Fruit fly (Drosophila melanogaster) whole organism, embryonic: ENCODE results near the gene CG4313.

Experiments
- Atf6 ChIP-seq: fragments of 200-800 bp; sonication (Bioruptor generic); IDR thresholded peaks from 2 replicates; pipeline ENCODE4 v1.3.6; 2022; ENCODE audit warnings: missing biosample characterization, missing genetic modification characterization
- B-H2 ChIP-seq: fragments of 200-800 bp; sonication (Bioruptor generic); optimal IDR thresholded peaks from 2 replicates; lab custom pipeline; 2018; ENCODE audit warnings: missing biosample characterization, mild to moderate bottlenecking, missing genetic modification characterization
- Bgb ChIP-seq: fragments of 200-800 bp; sonication (Bioruptor generic); IDR thresholded peaks from 2 replicates; pipeline ENCODE4 v1.3.6; 2022; ENCODE audit warnings: missing biosample characterization, missing genetic modification characterization; ENCODE audit not compliant: partially characterized antibody
- CG10543 ChIP-seq: fragments of 200-800 bp; sonication (Bioruptor generic); optimal IDR thresholded peaks from 3 replicates; lab custom pipeline; 2017; ENCODE audit warnings: missing biosample characterization, mild to moderate bottlenecking, missing genetic modification characterization, moderate library complexity
- CG10654 ChIP-seq: fragments of 200-800 bp; sonication (Bioruptor generic); optimal IDR thresholded peaks from 2 replicates; lab custom pipeline; 2016; ENCODE audit warnings: missing biosample characterization, missing genetic modification characterization
- CG11504 ChIP-seq: fragments of 200-800 bp; sonication (Bioruptor generic); optimal IDR thresholded peaks from 3 replicates; lab custom pipeline; 2019; ENCODE audit warnings: missing biosample characterization, mild to moderate bottlenecking, missing genetic modification characterization, moderate library complexity
- CG12236 ChIP-seq: fragments of 200-800 bp; sonication (Bioruptor generic); optimal IDR thresholded peaks from 2 replicates; lab custom pipeline; 2016; ENCODE audit warnings: missing biosample characterization, missing genetic modification characterization
- CG13123 ChIP-seq: fragments of 200-800 bp; sonication (Bioruptor generic); optimal IDR thresholded peaks from 2 replicates; lab custom pipeline; 2016; ENCODE audit warnings: missing biosample characterization, missing genetic modification characterization
- CG13424 ChIP-seq: fragments of 200-800 bp; sonication (Bioruptor generic); optimal IDR thresholded peaks from 2 replicates; lab custom pipeline; 2019; ENCODE audit warnings: missing biosample characterization, mild to moderate bottlenecking, missing genetic modification characterization, moderate library complexity
- CG14050 ChIP-seq: fragments of 200-800 bp; sonication (Bioruptor generic); IDR thresholded peaks from 3 replicates; pipeline ENCODE4 v1.3.6; 2022; ENCODE audit warnings: missing biosample characterization, missing genetic modification characterization
- CG14965 ChIP-seq: fragments of 200-800 bp; sonication (Bioruptor generic); optimal IDR thresholded peaks from 2 replicates; lab custom pipeline; 2016; ENCODE audit warnings: missing biosample characterization, missing genetic modification characterization, borderline replicate concordance
- CG15269 ChIP-seq: fragments of 200-800 bp; sonication (Bioruptor generic); optimal IDR thresholded peaks from 2 replicates; lab custom pipeline; 2018; ENCODE audit warnings: missing biosample characterization, mild to moderate bottlenecking, missing genetic modification characterization, moderate library complexity
- CG17361 ChIP-seq: fragments of 200-800 bp; sonication (Bioruptor generic); IDR thresholded peaks from 3 replicates; pipeline ENCODE4 v1.3.6; 2022; ENCODE audit warnings: missing biosample characterization, missing genetic modification characterization
- CG18599 ChIP-seq: fragments of 200-800 bp; sonication (Bioruptor generic); optimal IDR thresholded peaks from 3 replicates; lab custom pipeline; 2017; ENCODE audit warnings: missing biosample characterization, missing genetic modification characterization, mild to moderate bottlenecking, moderate library complexity, missing genetic modification reagents
- CG18619 ChIP-seq: fragments of 200-800 bp; sonication (Bioruptor generic); optimal IDR thresholded peaks from 3 replicates; lab custom pipeline; 2017; ENCODE audit warnings: missing biosample characterization, mild to moderate bottlenecking, missing genetic modification characterization
- CG2116 ChIP-seq: fragments of 200-800 bp; sonication (Bioruptor generic); optimal IDR thresholded peaks from 3 replicates; lab custom pipeline; 2018; ENCODE audit warnings: missing biosample characterization, mild to moderate bottlenecking, missing genetic modification characterization
- CG31388 ChIP-seq: fragments of 200-800 bp; sonication (Bioruptor generic); optimal IDR thresholded peaks from 2 replicates; lab custom pipeline; 2016; ENCODE audit warnings: missing biosample characterization, missing genetic modification characterization
- CG4282 ChIP-seq: fragments of 200-800 bp; sonication (Bioruptor generic); optimal IDR thresholded peaks from 2 replicates; lab custom pipeline; 2016; ENCODE audit warnings: missing biosample characterization, missing genetic modification characterization
- CG4328 ChIP-seq: fragments of 200-800 bp; sonication (Bioruptor generic); optimal IDR thresholded peaks from 3 replicates; lab custom pipeline; 2017; ENCODE audit warnings: missing biosample characterization, missing genetic modification reagents, missing genetic modification characterization
- CG4707 ChIP-seq: fragments of 200-800 bp; sonication (Bioruptor generic); optimal IDR thresholded peaks from 2 replicates; lab custom pipeline; 2018; ENCODE audit warnings: missing biosample characterization, mild to moderate bottlenecking, missing genetic modification characterization, moderate library complexity
- CG4854 ChIP-seq: fragments of 200-800 bp; sonication (Bioruptor generic); optimal IDR thresholded peaks from 2 replicates; lab custom pipeline; 2016; ENCODE audit warnings: missing biosample characterization, missing genetic modification characterization, inconsistent platforms
- CG6791 ChIP-seq: fragments of 200-800 bp; sonication (Bioruptor generic); IDR thresholded peaks from 3 replicates; pipeline ENCODE4 v1.3.6; 2022; ENCODE audit warnings: missing biosample characterization, missing genetic modification characterization; ENCODE audit not compliant: partially characterized antibody
- CG7987 ChIP-seq: fragments of 200-800 bp; sonication (Bioruptor generic); optimal IDR thresholded peaks from 2 replicates; lab custom pipeline; 2018; ENCODE audit warnings: missing biosample characterization, mild to moderate bottlenecking, missing genetic modification characterization, moderate library complexity
- CG8290 ChIP-seq, 3 experiments: fragments of 200-800 bp; sonication (Bioruptor generic); optimal IDR thresholded peaks; 2 replicates each; lab custom pipeline; 2016 to 2019; ENCODE audit warnings: missing biosample characterization in 3 of 3, missing genetic modification characterization in 3 of 3, mild to moderate bottlenecking in 2 of 3, moderate library complexity in 1 of 3
- CG8359 ChIP-seq: fragments of 200-800 bp; sonication (Bioruptor generic); optimal IDR thresholded peaks from 2 replicates; lab custom pipeline; 2017; ENCODE audit warnings: missing biosample characterization, mild to moderate bottlenecking, missing genetic modification characterization, borderline replicate concordance
- CG8924 ChIP-seq: fragments of 200-800 bp; optimal IDR thresholded peaks from 3 replicates; lab custom pipeline; 2019; ENCODE audit warnings: missing biosample characterization, mild to moderate bottlenecking, missing genetic modification characterization, moderate library complexity
- CTCF ChIP-seq: fragments of 200-800 bp; sonication (Bioruptor generic); optimal IDR thresholded peaks from 2 replicates; lab custom pipeline; 2017; ENCODE audit warnings: missing biosample characterization, mild to moderate bottlenecking, missing genetic modification characterization, moderate library complexity
- D ChIP-seq, 2 experiments: fragments of 200-800 bp in 1 of 2; fragments of >200 bp in 1 of 2; sonication (Bioruptor generic) in 1 of 2; optimal IDR thresholded peaks; 2 replicates in 1 of 2; 3 replicates in 1 of 2; lab custom pipeline; 2017; ENCODE audit warnings: mild to moderate bottlenecking in 1 of 2, missing biosample characterization in 1 of 2, missing genetic modification characterization in 1 of 2, missing genetic modification reagents in 1 of 2
- Deaf1 ChIP-seq: fragments of 200-800 bp; optimal IDR thresholded peaks from 3 replicates; lab custom pipeline; 2019; ENCODE audit warnings: missing biosample characterization, mild to moderate bottlenecking, missing genetic modification characterization, moderate library complexity
- Dek ChIP-seq: fragments of 200-800 bp; sonication (Bioruptor generic); optimal IDR thresholded peaks from 3 replicates; lab custom pipeline; 2019; ENCODE audit warnings: missing biosample characterization, mild to moderate bottlenecking, missing genetic modification characterization, moderate library complexity
- Dp ChIP-seq: fragments of 200-800 bp; sonication (Bioruptor generic); optimal IDR thresholded peaks from 2 replicates; lab custom pipeline; 2018; ENCODE audit warnings: missing biosample characterization, mild to moderate bottlenecking, missing genetic modification characterization, moderate library complexity
- E2f2 ChIP-seq: fragments of 200-800 bp; sonication (Bioruptor generic); IDR thresholded peaks from 2 replicates; pipeline ENCODE4 v1.3.6; 2022; ENCODE audit warnings: missing biosample characterization, missing genetic modification characterization
- Hr39 ChIP-seq: fragments of >200 bp; optimal IDR thresholded peaks from 2 replicates; lab custom pipeline; 2017
- Lim3 ChIP-seq: fragments of 200-800 bp; sonication (Bioruptor generic); IDR thresholded peaks from 2 replicates; pipeline ENCODE4 v1.3.6; 2022; ENCODE audit warnings: missing biosample characterization, missing genetic modification characterization
- MTF-1 ChIP-seq: fragments of 200-800 bp; sonication (Bioruptor generic); optimal IDR thresholded peaks from 2 replicates; lab custom pipeline; 2018; ENCODE audit warnings: missing biosample characterization, mild to moderate bottlenecking, missing genetic modification characterization, borderline replicate concordance
- NC2α ChIP-seq: fragments of 200-800 bp; sonication (Bioruptor generic); optimal IDR thresholded peaks from 2 replicates; lab custom pipeline; 2016; ENCODE audit warnings: missing biosample characterization, missing genetic modification characterization
- Rfx ChIP-seq: fragments of 200-800 bp; sonication (Bioruptor generic); IDR thresholded peaks from 2 replicates; pipeline ENCODE4 v1.3.6; 2022; ENCODE audit warnings: missing biosample characterization, missing genetic modification characterization
- Six4 ChIP-seq: fragments of 200-800 bp; sonication (Bioruptor generic); optimal IDR thresholded peaks from 2 replicates; lab custom pipeline; 2016; ENCODE audit warnings: missing biosample characterization, missing genetic modification characterization
- al ChIP-seq: fragments of 200-800 bp; sonication (Bioruptor generic); IDR thresholded peaks from 2 replicates; pipeline ENCODE4 v1.3.6; 2022; ENCODE audit warnings: missing biosample characterization, missing genetic modification characterization
- bcd ChIP-seq: fragments of 200-800 bp; sonication (Bioruptor generic); optimal IDR thresholded peaks from 2 replicates; lab custom pipeline; 2017; ENCODE audit warnings: missing biosample characterization, mild to moderate bottlenecking, missing genetic modification characterization
- chn ChIP-seq: fragments of 200-800 bp; sonication (Bioruptor generic); optimal IDR thresholded peaks from 2 replicates; lab custom pipeline; 2016; ENCODE audit warnings: missing biosample characterization, missing genetic modification characterization
- dati ChIP-seq: fragments of 200-800 bp; sonication (Bioruptor generic); IDR thresholded peaks from 2 replicates; pipeline ENCODE4 v1.3.6; 2022; ENCODE audit warnings: missing biosample characterization, missing genetic modification characterization
- eyg ChIP-seq: fragments of 200-800 bp; sonication (Bioruptor generic); optimal IDR thresholded peaks from 3 replicates; lab custom pipeline; 2016; ENCODE audit warnings: missing biosample characterization, missing genetic modification characterization
- gem ChIP-seq: fragments of 200-800 bp; sonication (Bioruptor generic); optimal IDR thresholded peaks from 2 replicates; lab custom pipeline; 2019; ENCODE audit warnings: missing biosample characterization, mild to moderate bottlenecking, missing genetic modification characterization, moderate library complexity
- gro ChIP-seq: fragments of 200-800 bp; sonication (Bioruptor generic); optimal IDR thresholded peaks from 2 replicates; lab custom pipeline; 2016; ENCODE audit warnings: missing biosample characterization, missing genetic modification characterization
- onecut ChIP-seq: fragments of 200-800 bp; sonication (Bioruptor generic); IDR thresholded peaks from 2 replicates; pipeline ENCODE4 v1.3.6; 2022; ENCODE audit warnings: missing biosample characterization, missing genetic modification characterization
- org-1 ChIP-seq: fragments of 200-800 bp; sonication (Bioruptor generic); optimal IDR thresholded peaks from 2 replicates; lab custom pipeline; 2017; ENCODE audit warnings: missing biosample characterization, missing genetic modification characterization
- sens ChIP-seq: fragments of 200-800 bp; sonication (Bioruptor generic); peaks from one replicate; lab custom pipeline; 2016; ENCODE audit warnings: missing biosample characterization, missing genetic modification characterization
- tna ChIP-seq: fragments of 200-800 bp; sonication (Bioruptor generic); IDR thresholded peaks from 2 replicates; pipeline ENCODE4 v1.3.6; 2022; ENCODE audit warnings: missing biosample characterization, missing genetic modification characterization; ENCODE audit not compliant: partially characterized antibody
- tup ChIP-seq: fragments of 200-800 bp; sonication (Bioruptor generic); optimal IDR thresholded peaks from 2 replicates; lab custom pipeline; 2016; ENCODE audit warnings: missing biosample characterization, mild to moderate bottlenecking, missing genetic modification characterization, moderate library complexity
- zen ChIP-seq: fragments of 200-800 bp; sonication (Bioruptor generic); optimal IDR thresholded peaks from 3 replicates; lab custom pipeline; 2018; ENCODE audit warnings: missing biosample characterization, mild to moderate bottlenecking, missing genetic modification characterization, moderate library complexity

The CG4313 gene

DNA sequence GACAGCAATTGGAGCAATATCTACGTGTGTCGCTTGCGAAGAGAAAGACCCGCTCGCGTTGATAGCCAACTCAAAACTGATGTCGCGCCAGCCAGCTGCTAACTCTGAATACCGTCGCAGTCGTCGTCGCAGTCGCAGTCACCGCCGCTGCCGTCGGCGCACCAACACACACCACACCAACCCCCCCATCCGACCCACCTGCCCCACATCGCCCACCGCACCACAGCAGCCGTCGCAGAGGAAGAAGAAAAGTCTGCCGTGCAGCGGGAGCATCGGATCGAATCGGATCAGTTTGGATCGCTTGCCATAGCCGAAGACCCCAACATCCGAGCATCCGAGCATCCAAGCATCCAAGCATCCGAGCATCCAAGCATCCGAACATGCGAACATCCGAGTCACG lies 5.3 kb upstream of the CG4313 start (continued):
- TF ChIP-seq CG4854 (GFP tag; lab: Kevin White, UChicago) (no peak), CG18619 (GFP tag; lab: Kevin White, UChicago) (no peak), CG7987 (GFP tag; lab: Kevin White, UChicago) (no peak), CG8359 (no peak), Deaf1 (tag; lab: Kevin White, UChicago) (peak; percentile 98), bcd (no peak), CG6791 (no peak), CG4328 (no peak), CG8924 (no peak), eyg (GFP tag; lab: Kevin White, UChicago) (no peak), tup (GFP tag; lab: Kevin White, UChicago) (no peak), E2f2 (no peak), MTF-1 (GFP tag; lab: Kevin White, UChicago) (peak; percentile 16), tna (no peak), CG15269 (tag; lab: Kevin White, UChicago) (no peak), Dp (GFP tag; lab: Kevin White, UChicago) (no peak), CG4707 (no peak), Atf6 (GFP tag; lab: Robert Waterston, UW) (no peak), CG4282 (GFP tag; lab: Kevin White, UChicago) (no peak), Rfx (GFP tag; lab: Robert Waterston, UW) (peak; percentile 19), gem (tag; lab: Kevin White, UChicago) (no peak), Dek (tag; lab: Kevin White, UChicago) (no peak), zen (tag; lab: Kevin White, UChicago) (no peak), Hr39 (lab: Kevin White, UChicago) (no peak), org-1 (no peak), CG12236 (GFP tag; lab: Kevin White, UChicago) (no peak), CG8290 (GFP tag; optimal IDR thresholded peaks at IDR 0.05; lab: Kevin White, UChicago) (no peak), CG8290 (tag; optimal IDR thresholded peaks at IDR 0.05; lab: Kevin White, UChicago) (peak in 1 of 2 experiments; percentile 56), CG10543 (GFP tag; lab: Kevin White, UChicago) (peak; percentile 89), gro (no peak), Six4 (GFP tag; lab: Kevin White, UChicago) (no peak), NC2α (GFP tag; lab: Kevin White, UChicago) (no peak), chn (GFP tag; lab: Kevin White, UChicago) (peak; percentile 17), CG18599 (GFP tag; lab: Kevin White, UChicago) (no peak), B-H2 (GFP tag; lab: Kevin White, UChicago) (no peak), D (optimal IDR thresholded peaks at IDR 0.05; lab: Kevin White, UChicago) (no peak), D (GFP tag; optimal IDR thresholded peaks at IDR 0.05; lab: Kevin White, UChicago) (no peak), CG31388 (no peak), CG13424 (tag; lab: Kevin White, UChicago) (no peak), CG2116 (GFP tag; lab: Kevin White, UChicago) (no peak), CG14050 (GFP tag; lab: Robert Waterston, UW) (no peak), sens (no peak), CG13123 (no peak), CG11504 (no peak), CG17361 (GFP tag; lab: Robert Waterston, UW) (no peak), CG14965 (GFP tag; lab: Kevin White, UChicago) (no peak), Lim3 (GFP tag; lab: Robert Waterston, UW) (no peak), onecut (no peak), dati (GFP tag; lab: Robert Waterston, UW) (no peak), Bgb (GFP tag; lab: Robert Waterston, UW) (no peak), al (GFP tag; lab: Robert Waterston, UW) (no peak), CG10654 (GFP tag; lab: Kevin White, UChicago) (no peak), CTCF (GFP tag; lab: Kevin White, UChicago) (no peak)
